Fruit fly (Drosophila melanogaster): ENCODE results near the gene Pex12.

Pex12 gene

dm6 chr2L:827049-827448 is 11.3 kb downstream of the Pex12 start (continued):
- TF ChIP-seq Pdp1 (GFP tag; optimal IDR thresholded peaks at IDR 0.05) (peak in 1 of 2 experiments; percentile 83), ATbp (GFP tag; optimal IDR thresholded peaks at IDR 0.05) (no peak), CG13287 (GFP tag; IDR thresholded peaks at IDR 0.05; ENCODE audit: partially characterized antibody) (no peak), rib (GFP tag; IDR thresholded peaks at IDR 0.05) (0 out of 2 replicates have a peak, but pooled peaks have one; percentile 46), CG3281 (GFP tag; optimal IDR thresholded peaks at IDR 0.05) (no peak), CG9797 (GFP tag; optimal IDR thresholded peaks at IDR 0.05) (no peak), sr (GFP tag; IDR thresholded peaks at IDR 0.05) (peak; percentile 17; the same call in 1 of the 3 replicates), zfh1 (GFP tag; IDR thresholded peaks at IDR 0.05) (no peak), fd102C (GFP tag; optimal IDR thresholded peaks at IDR 0.05) (no peak), Gsc (GFP tag; IDR thresholded peaks at IDR 0.05) (no peak), cg (GFP tag; optimal IDR thresholded peaks at IDR 0.05) (peak; percentile 10), z (GFP tag; IDR thresholded peaks at IDR 0.05) (0 out of 3 replicates have a peak, but pooled peaks have one; percentile 58)

DNA sequence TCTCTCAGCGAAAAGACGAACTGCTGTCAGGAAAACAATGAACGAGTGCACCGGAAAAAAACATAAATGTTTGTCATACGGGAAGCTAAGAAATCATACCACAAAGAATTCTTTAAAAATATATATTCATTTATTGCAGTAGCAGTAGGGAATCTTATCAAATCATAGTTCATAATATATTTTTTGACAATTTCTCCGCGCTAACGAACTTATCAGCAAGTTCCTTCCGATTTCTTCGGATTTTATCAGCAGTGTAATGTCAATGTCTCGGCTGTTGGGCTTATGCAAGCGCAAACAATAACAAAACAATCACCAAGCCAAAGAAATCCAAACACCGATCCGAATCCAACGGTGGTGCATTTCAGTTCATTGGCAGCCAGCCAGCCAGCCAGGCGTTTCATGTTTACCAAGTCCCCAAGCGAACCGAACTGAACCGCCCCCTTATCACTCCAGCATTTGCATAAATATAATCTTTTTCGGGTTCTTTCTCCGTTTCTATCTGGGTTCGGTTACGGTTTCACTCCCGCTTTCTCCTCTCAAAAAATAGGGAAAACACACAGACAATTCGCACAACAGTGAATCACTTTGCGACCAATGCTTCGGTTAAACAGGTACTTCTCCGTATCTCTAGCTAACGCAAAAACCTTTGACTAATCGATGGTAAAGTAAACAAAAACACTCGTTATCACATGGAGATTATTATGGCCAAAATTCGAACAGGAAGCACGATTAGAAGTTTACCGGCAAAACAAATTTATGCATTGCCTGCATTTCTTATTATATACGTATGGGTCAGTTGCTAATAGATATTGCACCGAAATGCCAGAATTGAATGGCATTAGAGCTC is 11.9 kb downstream of the Pex12 start:
- TF ChIP-seq fru (optimal IDR thresholded peaks at IDR 0.05) (no peak), lab (GFP tag; optimal IDR thresholded peaks at IDR 0.05) (no peak), nerfin-2 (GFP tag; IDR thresholded peaks at IDR 0.05; ENCODE audit: partially characterized antibody) (no peak), sug (tag; optimal IDR thresholded peaks at IDR 0.05) (peak; percentile 13), CG4854 (GFP tag; optimal IDR thresholded peaks at IDR 0.05) (peak; percentile 10), CG12769 (tag; optimal IDR thresholded peaks at IDR 0.05) (no peak), CG12104 (GFP tag; optimal IDR thresholded peaks at IDR 0.05) (no peak), fd64A (GFP tag; optimal IDR thresholded peaks at IDR 0.05) (peak; percentile 48), CG7556 (GFP tag; optimal IDR thresholded peaks at IDR 0.05) (peak; percentile 57), lov (optimal IDR thresholded peaks at IDR 0.05) (no peak), lov (GFP tag; IDR thresholded peaks at IDR 0.05) (0 out of 3 replicates have a peak, but pooled peaks have one; percentile 17), CG2712 (tag; optimal IDR thresholded peaks at IDR 0.05) (peak; percentile 63), D19B (GFP tag; optimal IDR thresholded peaks at IDR 0.05) (no peak), MESR4 (GFP tag; optimal IDR thresholded peaks at IDR 0.05) (no peak), CG43689 (GFP tag; IDR thresholded peaks at IDR 0.05) (0 out of 2 replicates have a peak, but pooled peaks have one; percentile 25), NFAT (GFP tag; IDR thresholded peaks at IDR 0.05) (no peak), cato (GFP tag; optimal IDR thresholded peaks at IDR 0.05; ENCODE audit: borderline replicate concordance) (peak; percentile 18), Dfd (GFP tag; optimal IDR thresholded peaks at IDR 0.05) (no peak), Deaf1 (tag; optimal IDR thresholded peaks at IDR 0.05) (no peak), CG18619 (GFP tag; optimal IDR thresholded peaks at IDR 0.05) (peak; percentile 9), repo (GFP tag; optimal IDR thresholded peaks at IDR 0.05) (no peak), CG12299 (tag; optimal IDR thresholded peaks at IDR 0.05) (peak; percentile 26), CG7928 (GFP tag; optimal IDR thresholded peaks at IDR 0.05) (no peak), Bdp1 (GFP tag; optimal IDR thresholded peaks at IDR 0.05) (peak; percentile 7), unpg (GFP tag; optimal IDR thresholded peaks at IDR 0.05) (peak; percentile 42), chinmo (GFP tag; IDR thresholded peaks at IDR 0.05; ENCODE audit: partially characterized antibody) (0 out of 4 replicates have a peak, but pooled peaks have one; percentile 23), CG3995 (GFP tag; optimal IDR thresholded peaks at IDR 0.05) (no peak), CG10565 (GFP tag; optimal IDR thresholded peaks at IDR 0.05) (no peak), Atf3 (GFP tag; optimal IDR thresholded peaks at IDR 0.05) (peak; percentile 10), lilli (GFP tag; optimal IDR thresholded peaks at IDR 0.05) (no peak), pros (GFP tag; optimal IDR thresholded peaks at IDR 0.05) (peak; percentile 17), Hr78 (GFP tag; optimal IDR thresholded peaks at IDR 0.05) (peak in 1 of 2 experiments; percentile 68), CG12659 (GFP tag; optimal IDR thresholded peaks at IDR 0.05) (peak; percentile 17), wdn (GFP tag; IDR thresholded peaks at IDR 0.05) (no peak), zfh1 (GFP tag; IDR thresholded peaks at IDR 0.05) (peak; percentile 13; the same call in 1 of the 3 replicates), CG2889 (GFP tag; IDR thresholded peaks at IDR 0.05) (no peak)
